Fruit fly (Drosophila melanogaster) whole organism, embryonic: ENCODE data around the gene COX5B.

Experiments
- BEAF-32 ChIP-seq: fragments of 200-800 bp; sonication (Bioruptor generic); optimal IDR thresholded peaks from 3 replicates; lab custom pipeline; 2017; ENCODE audit warnings: missing biosample characterization, missing genetic modification characterization, mild to moderate bottlenecking, moderate library complexity, missing genetic modification reagents
- CG10366 ChIP-seq: fragments of 200-800 bp; sonication (Bioruptor generic); IDR thresholded peaks from 2 replicates; pipeline ENCODE4 v1.3.6; 2022; ENCODE audit warnings: missing biosample characterization, missing genetic modification characterization
- CG10959 ChIP-seq: fragments of 200-800 bp; sonication (Bioruptor generic); IDR thresholded peaks from 2 replicates; pipeline ENCODE4 v1.3.6; 2022; ENCODE audit warnings: missing biosample characterization, missing genetic modification characterization
- CG11247 ChIP-seq: fragments of 200-800 bp; sonication (Bioruptor generic); IDR thresholded peaks from 2 replicates; pipeline ENCODE4 v1.3.6; 2022; ENCODE audit warnings: missing biosample characterization, missing genetic modification characterization
- CG12219 ChIP-seq: fragments of 200-800 bp; sonication (Bioruptor generic); optimal IDR thresholded peaks from 3 replicates; lab custom pipeline; 2018; ENCODE audit warnings: missing biosample characterization, mild to moderate bottlenecking, missing genetic modification characterization
- CG13287 ChIP-seq: fragments of 200-800 bp; sonication (Bioruptor generic); IDR thresholded peaks from 2 replicates; pipeline ENCODE4 v1.3.6; 2022; ENCODE audit warnings: missing biosample characterization, missing genetic modification characterization; ENCODE audit not compliant: partially characterized antibody
- CG1603 ChIP-seq: fragments of 200-800 bp; sonication (Bioruptor generic); optimal IDR thresholded peaks from 2 replicates; lab custom pipeline; 2019; ENCODE audit warnings: missing biosample characterization, mild to moderate bottlenecking, missing genetic modification characterization, moderate library complexity
- CG1792 ChIP-seq: fragments of 200-800 bp; sonication (Bioruptor generic); optimal IDR thresholded peaks from 2 replicates; lab custom pipeline; 2016; ENCODE audit warnings: missing biosample characterization, missing genetic modification characterization
- CG4424 ChIP-seq: fragments of 200-800 bp; sonication (Bioruptor generic); optimal IDR thresholded peaks from 3 replicates; lab custom pipeline; 2016; ENCODE audit warnings: missing biosample characterization, missing genetic modification characterization
- CG7271 ChIP-seq: fragments of 200-800 bp; sonication (Bioruptor generic); optimal IDR thresholded peaks from 2 replicates; lab custom pipeline; 2018; ENCODE audit warnings: missing biosample characterization, mild to moderate bottlenecking, missing genetic modification characterization, moderate library complexity
- CG8478 ChIP-seq: fragments of >200 bp; optimal IDR thresholded peaks from 2 replicates; lab custom pipeline; 2018
- CG9609 ChIP-seq: fragments of 200-800 bp; sonication (Bioruptor generic); optimal IDR thresholded peaks from 3 replicates; lab custom pipeline; 2016; ENCODE audit warnings: missing biosample characterization, missing genetic modification characterization
- Dip3 ChIP-seq: fragments of 200-800 bp; sonication (Bioruptor generic); optimal IDR thresholded peaks from 3 replicates; lab custom pipeline; 2016; ENCODE audit warnings: missing biosample characterization, missing genetic modification characterization
- Dll ChIP-seq: fragments of 200-800 bp; sonication (Bioruptor generic); IDR thresholded peaks from 4 replicates; pipeline ENCODE4 v1.3.6; 2022; ENCODE audit warnings: missing biosample characterization, missing genetic modification characterization; ENCODE audit not compliant: partially characterized antibody
- Drgx ChIP-seq: fragments of 200-800 bp; sonication (Bioruptor generic); IDR thresholded peaks from 2 replicates; pipeline ENCODE4 v1.3.6; 2022; ENCODE audit warnings: missing biosample characterization, missing genetic modification characterization
- Ets97D ChIP-seq: fragments of 200-800 bp; sonication (Bioruptor generic); optimal IDR thresholded peaks from 3 replicates; lab custom pipeline; 2016; ENCODE audit warnings: missing biosample characterization, missing genetic modification characterization
- Gsc ChIP-seq: fragments of 200-800 bp; sonication (Bioruptor generic); IDR thresholded peaks from 2 replicates; pipeline ENCODE4 v1.3.6; 2022; ENCODE audit warnings: missing biosample characterization, missing genetic modification characterization
- Hr51 ChIP-seq, 2 experiments: fragments of 200-800 bp; sonication (Bioruptor generic); optimal IDR thresholded peaks; 2 replicates in 1 of 2; 3 replicates in 1 of 2; lab custom pipeline; 2016 to 2018; ENCODE audit warnings: missing biosample characterization in 2 of 2, missing genetic modification characterization in 2 of 2, mild to moderate bottlenecking in 1 of 2, moderate library complexity in 1 of 2
- MBD-R2 ChIP-seq: fragments of 200-800 bp; sonication (Bioruptor generic); IDR thresholded peaks from 2 replicates; pipeline ENCODE4 v1.3.6; 2022; ENCODE audit warnings: missing biosample characterization, missing genetic modification characterization
- Myb ChIP-seq: fragments of 200-800 bp; sonication (Bioruptor generic); optimal IDR thresholded peaks from 2 replicates; lab custom pipeline; 2016; ENCODE audit warnings: missing biosample characterization, missing genetic modification characterization
- Nf-YC ChIP-seq: fragments of 200-800 bp; optimal IDR thresholded peaks from 3 replicates; lab custom pipeline; 2019; ENCODE audit warnings: missing biosample characterization, mild to moderate bottlenecking, missing genetic modification characterization, moderate library complexity
- Oaz ChIP-seq: fragments of 200-800 bp; sonication (Bioruptor generic); IDR thresholded peaks from 2 replicates; pipeline ENCODE4 v1.3.6; 2022; ENCODE audit warnings: missing biosample characterization, missing genetic modification characterization
- Ravus ChIP-seq: fragments of 200-800 bp; sonication (Bioruptor generic); IDR thresholded peaks from 2 replicates; pipeline ENCODE4 v1.3.6; 2022; ENCODE audit warnings: missing biosample characterization, missing genetic modification characterization
- Sry-β ChIP-seq: fragments of 200-800 bp; sonication (Bioruptor generic); optimal IDR thresholded peaks from 2 replicates; lab custom pipeline; 2018; ENCODE audit warnings: missing biosample characterization, mild to moderate bottlenecking, missing genetic modification characterization, moderate library complexity
- Stat92E ChIP-seq, 3 experiments: fragments of >200 bp in 2 of 3; fragments of 200-800 bp in 1 of 3; sonication (Bioruptor generic) in 1 of 3; optimal IDR thresholded peaks; 2 replicates each; lab custom pipeline; 2017 to 2019; ENCODE audit warnings: missing biosample characterization in 3 of 3, missing genetic modification characterization in 3 of 3, mild to moderate bottlenecking in 1 of 3, moderate library complexity in 1 of 3
- abd-A ChIP-seq: fragments of 200-800 bp; sonication (Bioruptor generic); optimal IDR thresholded peaks from 3 replicates; lab custom pipeline; 2019; ENCODE audit warnings: missing biosample characterization, mild to moderate bottlenecking, missing genetic modification characterization, moderate library complexity
- aop ChIP-seq: fragments of 200-800 bp; sonication (Bioruptor generic); IDR thresholded peaks from 2 replicates; pipeline ENCODE4 v1.3.6; 2022; ENCODE audit warnings: missing biosample characterization, missing genetic modification characterization
- ase ChIP-seq: fragments of 200-800 bp; sonication (Bioruptor generic); IDR thresholded peaks from 3 replicates; pipeline ENCODE4 v1.3.6; 2022; ENCODE audit warnings: missing biosample characterization, missing genetic modification characterization
- az2 ChIP-seq: fragments of 200-800 bp; sonication (Bioruptor generic); optimal IDR thresholded peaks from 3 replicates; lab custom pipeline; 2016; ENCODE audit warnings: missing biosample characterization, missing genetic modification characterization
- bbx ChIP-seq: fragments of 200-800 bp; sonication (Bioruptor generic); IDR thresholded peaks from 2 replicates; pipeline ENCODE4 v1.3.6; 2022; ENCODE audit warnings: missing biosample characterization, missing genetic modification characterization; ENCODE audit not compliant: partially characterized antibody
- cad ChIP-seq: fragments of >200 bp; optimal IDR thresholded peaks from 2 replicates; lab custom pipeline; 2017; ENCODE audit warnings: missing biosample characterization, missing genetic modification characterization
- cato ChIP-seq: fragments of 200-800 bp; sonication (Bioruptor generic); optimal IDR thresholded peaks from 2 replicates; lab custom pipeline; 2016; ENCODE audit warnings: missing biosample characterization, missing genetic modification characterization, borderline replicate concordance
- cwo ChIP-seq: fragments of 200-800 bp; sonication (Bioruptor generic); optimal IDR thresholded peaks from 3 replicates; lab custom pipeline; 2017; ENCODE audit warnings: missing biosample characterization, missing genetic modification characterization, mild to moderate bottlenecking, moderate library complexity, missing genetic modification reagents
- danr ChIP-seq: fragments of 200-800 bp; sonication (Bioruptor generic); IDR thresholded peaks from 2 replicates; pipeline ENCODE4 v1.3.6; 2022; ENCODE audit warnings: missing biosample characterization, missing genetic modification characterization
- en ChIP-seq: fragments of 200-800 bp; sonication (Bioruptor generic); optimal IDR thresholded peaks from 2 replicates; lab custom pipeline; 2016; ENCODE audit warnings: missing biosample characterization, missing genetic modification characterization
- eve ChIP-seq, 2 experiments: fragments of >200 bp; optimal IDR thresholded peaks; 2 replicates each; lab custom pipeline; 2017; ENCODE audit warnings: missing biosample characterization in 2 of 2, missing genetic modification characterization in 2 of 2
- hbn ChIP-seq: fragments of 200-800 bp; sonication (Bioruptor generic); IDR thresholded peaks from 2 replicates; pipeline ENCODE4 v1.3.6; 2022; ENCODE audit warnings: missing biosample characterization, missing genetic modification characterization; ENCODE audit not compliant: partially characterized antibody
- insv ChIP-seq, 2 experiments: fragments of 200-800 bp; sonication (Bioruptor generic); optimal IDR thresholded peaks; 3 replicates each; lab custom pipeline; 2016 to 2018; ENCODE audit warnings: missing biosample characterization in 2 of 2, missing genetic modification characterization in 2 of 2
- kah ChIP-seq: fragments of 200-800 bp; sonication (Bioruptor generic); optimal IDR thresholded peaks from 2 replicates; lab custom pipeline; 2018; ENCODE audit warnings: missing biosample characterization, mild to moderate bottlenecking, missing genetic modification characterization
- luna ChIP-seq: fragments of 200-800 bp; sonication (Bioruptor generic); optimal IDR thresholded peaks from 2 replicates; lab custom pipeline; 2016; ENCODE audit warnings: missing biosample characterization, missing genetic modification characterization
- nom ChIP-seq: fragments of 200-800 bp; sonication (Bioruptor generic); optimal IDR thresholded peaks from 2 replicates; lab custom pipeline; 2017; ENCODE audit warnings: missing biosample characterization, missing genetic modification characterization, mild to moderate bottlenecking, moderate library complexity, missing genetic modification reagents
- pum ChIP-seq: fragments of 200-800 bp; sonication (Bioruptor generic); optimal IDR thresholded peaks from 2 replicates; lab custom pipeline; 2016; ENCODE audit warnings: missing biosample characterization, missing genetic modification characterization
- schlank ChIP-seq: fragments of 200-800 bp; sonication (Bioruptor generic); optimal IDR thresholded peaks from 2 replicates; lab custom pipeline; 2018; ENCODE audit warnings: missing biosample characterization, mild to moderate bottlenecking, missing genetic modification characterization
- sob ChIP-seq: fragments of 200-800 bp; sonication (Bioruptor generic); IDR thresholded peaks from 2 replicates; pipeline ENCODE4 v1.3.6; 2022; ENCODE audit warnings: missing biosample characterization, missing genetic modification characterization
- trh ChIP-seq: fragments of 200-800 bp; sonication (Bioruptor generic); optimal IDR thresholded peaks from 2 replicates; lab custom pipeline; 2016; ENCODE audit warnings: missing biosample characterization, missing genetic modification characterization
- usp ChIP-seq: fragments of >200 bp; optimal IDR thresholded peaks from 2 replicates; lab custom pipeline; 2017; ENCODE audit warnings: missing biosample characterization, missing genetic modification characterization
- wor ChIP-seq: fragments of 200-800 bp; sonication (Bioruptor generic); IDR thresholded peaks from 2 replicates; pipeline ENCODE4 v1.3.6; 2022; ENCODE audit warnings: missing biosample characterization, missing genetic modification characterization
- z ChIP-seq: fragments of 200-800 bp; sonication (Bioruptor generic); IDR thresholded peaks from 3 replicates; pipeline ENCODE4 v1.3.6; 2022; ENCODE audit warnings: missing biosample characterization, missing genetic modification characterization

Gene COX5B

DNA sequence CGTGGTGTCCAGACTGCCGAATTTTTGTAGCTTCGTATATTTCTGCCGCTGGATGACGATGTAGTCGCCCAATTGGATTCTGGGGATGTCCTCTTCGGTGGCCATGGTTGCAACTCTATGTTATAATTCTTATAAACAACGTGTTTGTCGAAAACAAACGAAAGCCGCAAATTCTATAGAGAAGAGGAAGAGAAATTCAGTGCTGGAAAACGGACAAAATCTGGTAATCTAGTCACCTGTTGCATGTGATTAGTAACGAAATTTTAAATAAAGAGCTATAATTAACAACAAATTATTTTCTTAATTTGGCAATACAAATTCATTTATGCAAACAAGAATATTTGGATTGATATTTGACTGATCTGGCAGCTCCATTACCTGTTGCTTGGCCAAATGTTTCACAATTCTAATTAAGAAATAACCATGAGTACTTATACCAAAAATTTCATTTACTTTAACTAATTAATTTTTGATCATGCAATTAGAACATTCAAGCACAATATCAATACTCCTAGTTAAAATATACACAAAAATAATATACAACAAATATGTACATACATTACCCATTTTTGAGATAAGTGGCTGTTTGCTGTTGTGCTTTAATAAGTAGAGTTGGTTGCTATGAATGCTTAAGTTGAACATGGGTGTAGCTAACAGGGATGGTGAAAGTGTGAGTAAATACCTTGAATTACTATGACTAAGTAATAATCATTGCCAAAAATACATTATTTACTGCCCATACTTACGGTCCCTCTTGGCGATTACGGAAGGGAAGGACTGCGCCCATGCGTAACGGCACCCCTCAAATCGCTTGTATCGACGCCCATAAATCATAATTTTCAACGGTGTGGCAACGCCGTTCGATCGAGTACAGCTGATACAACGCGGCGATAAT lies 4.1 kb downstream of the COX5B start, which contains the start of the genes Trmt6 and Ent2 (continued):
- TF ChIP-seq CG9609 (peak; percentile 97), cad (GFP tag; lab: Kevin White, UChicago) (peak; percentile 30), Nf-YC (tag; lab: Kevin White, UChicago) (peak; percentile 79), Dll (GFP tag; lab: Robert Waterston, UW) (0 out of 4 replicates have a peak, but pooled peaks have one; percentile 36), luna (GFP tag; lab: Kevin White, UChicago) (peak; percentile 92), nom (GFP tag; lab: Kevin White, UChicago) (peak; percentile 75), hbn (GFP tag; lab: Robert Waterston, UW) (no peak), CG4424 (GFP tag; lab: Kevin White, UChicago) (peak; percentile 94), CG8478 (lab: Kevin White, UChicago) (no peak), Sry-β (GFP tag; lab: Kevin White, UChicago) (peak; percentile 55), CG7271 (tag; lab: Kevin White, UChicago) (peak; percentile 79), aop (peak; percentile 91), insv (GFP tag; optimal IDR thresholded peaks at IDR 0.05; lab: Kevin White, UChicago) (peak in 1 of 2 experiments; percentile 50), cato (GFP tag; lab: Kevin White, UChicago) (peak; percentile 89), sob (GFP tag; lab: Robert Waterston, UW) (peak; percentile 98), CG10366 (GFP tag; lab: Robert Waterston, UW) (peak; percentile 98), BEAF-32 (GFP tag; lab: Kevin White, UChicago) (peak; percentile 34), z (GFP tag; lab: Robert Waterston, UW) (peak; percentile 73; the same call in 1 of the 3 replicates), CG13287 (GFP tag; lab: Robert Waterston, UW) (no peak; the same call in 1 of the 2 replicates), Hr51 (GFP tag; optimal IDR thresholded peaks at IDR 0.05; lab: Kevin White, UChicago) (peak; percentile 94), eve (GFP tag; optimal IDR thresholded peaks at IDR 0.05; lab: Kevin White, UChicago) (no peak), Ets97D (peak; percentile 88), kah (GFP tag; lab: Kevin White, UChicago) (peak; percentile 95), CG1603 (peak; percentile 98), CG10959 (peak; percentile 94), cwo (GFP tag; lab: Kevin White, UChicago) (peak; percentile 88), az2 (GFP tag; lab: Kevin White, UChicago) (peak; percentile 96), Drgx (GFP tag; lab: Robert Waterston, UW) (peak; percentile 97), wor (GFP tag; lab: Robert Waterston, UW) (peak; percentile 92), pum (peak; percentile 92), danr (peak; percentile 94), Oaz (GFP tag; lab: Robert Waterston, UW) (peak; percentile 96), CG12219 (GFP tag; lab: Kevin White, UChicago) (peak; percentile 92), en (peak; percentile 84), MBD-R2 (GFP tag; lab: Robert Waterston, UW) (peak; percentile 96), abd-A (tag; lab: Kevin White, UChicago) (peak; percentile 90), ase (GFP tag; lab: Robert Waterston, UW) (peak; percentile 98), CG11247 (GFP tag; lab: Robert Waterston, UW) (peak; percentile 97), Gsc (GFP tag; lab: Robert Waterston, UW) (peak; percentile 95), bbx (GFP tag; lab: Robert Waterston, UW) (0 out of 2 replicates have a peak, but pooled peaks have one; percentile 32), usp (GFP tag; lab: Kevin White, UChicago) (no peak), trh (peak; percentile 86), Dip3 (GFP tag; lab: Kevin White, UChicago) (peak; percentile 97), Myb (GFP tag; lab: Kevin White, UChicago) (peak; percentile 86), CG1792 (peak; percentile 96), Stat92E (GFP tag; optimal IDR thresholded peaks at IDR 0.05; lab: Kevin White, UChicago) (peak in 1 of 3 experiments; percentile 51), Ravus (GFP tag; lab: Robert Waterston, UW) (peak; percentile 95), schlank (tag; lab: Kevin White, UChicago) (peak; percentile 93)
